Worm (Caenorhabditis elegans) whole organism, L4/young adult: ENCODE measurements around the gene B0507.8.

ENCODE experiments used
- W03F9.2 ChIP-seq: fragments of 150-350 bp; optimal IDR thresholded peaks from 2 replicates; lab custom pipeline; 2014; ENCODE audit warnings: missing biosample characterization, missing genetic modification characterization
- dao-5 ChIP-seq: sonication (generic microtip); optimal IDR thresholded peaks from 2 replicates; lab custom pipeline; 2016; ENCODE audit warnings: missing genotype, missing genetic modification characterization, moderate library complexity, missing compliant biosample characterization
- him-1 ChIP-seq: sonication (generic microtip); optimal IDR thresholded peaks from 2 replicates; lab custom pipeline; 2016; ENCODE audit warnings: missing genotype, missing genetic modification reagents, missing genetic modification characterization, missing compliant biosample characterization

DNA sequence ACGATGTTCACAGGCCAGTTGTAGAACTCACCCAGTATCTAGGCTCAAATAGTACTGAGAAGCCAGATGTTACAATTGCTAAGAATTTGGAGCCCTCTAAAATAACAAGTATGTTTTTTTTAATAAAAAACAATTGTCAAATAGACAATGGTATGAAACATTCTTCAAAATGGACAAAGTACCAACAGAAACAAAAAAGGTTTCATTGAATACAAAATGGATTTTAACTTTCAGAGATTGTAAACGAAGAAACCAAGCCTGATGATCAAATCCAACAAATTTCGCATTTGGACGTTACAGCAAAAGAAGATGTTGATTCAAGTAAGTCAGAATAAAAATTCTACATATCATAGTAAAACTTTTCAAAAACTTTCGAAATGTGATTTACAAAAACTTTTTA, 35.7 kb downstream of the B0507.8 start, which contains the start of gene ZC196.9:
- TF ChIP-seq him-1 (tag; lab: Kevin White, UChicago), result no peak
- TF ChIP-seq dao-5 (tag; lab: Kevin White, UChicago), result no peak
- TF ChIP-seq W03F9.2, result no peak
